Worm (Caenorhabditis elegans): ENCODE data around the gene epg-3.
A peak's percentile ranks its signal among the peaks of the same experiment; 100 is the strongest.

epg-3 gene

DNA sequence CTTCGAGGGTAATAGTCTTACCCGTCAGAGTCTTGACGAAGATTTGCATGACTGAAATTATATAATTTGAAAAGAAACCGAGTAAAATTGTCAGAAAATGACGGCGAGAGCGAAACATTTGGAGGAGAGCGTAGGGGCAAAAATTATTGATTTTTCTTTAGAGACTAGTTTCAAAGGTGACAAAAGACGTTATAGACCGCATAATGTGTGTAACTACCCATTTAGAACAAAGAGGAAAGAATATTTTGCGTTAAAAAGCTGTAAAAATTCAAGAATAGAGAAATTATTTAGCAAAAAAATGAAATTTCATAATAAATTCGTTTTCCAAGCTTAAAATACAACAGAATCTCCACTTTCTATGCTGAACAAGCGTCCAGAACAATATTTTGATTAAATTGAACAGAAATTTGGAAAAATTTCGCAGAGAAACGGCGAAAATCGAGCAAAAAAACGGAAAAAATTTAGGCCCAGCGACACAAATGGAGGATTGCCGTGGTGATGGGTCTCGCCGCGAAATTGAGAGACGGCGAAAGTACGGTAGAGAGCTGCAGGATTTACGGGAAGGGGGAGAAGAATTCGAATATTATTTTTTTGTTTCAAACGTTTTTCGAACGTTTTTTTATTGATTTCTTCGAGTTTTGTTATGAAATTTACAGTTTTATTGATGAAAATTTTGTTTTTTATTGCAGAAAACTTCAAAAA is 44.1 kb downstream of the epg-3 start, which contains the start of the genes ubq-2 and frg-1 (continued):
- TF ChIP-seq elt-2 (tag; optimal IDR thresholded peaks at IDR 0.05): peak; percentile 56
- TF ChIP-seq hmg-11 (tag; optimal IDR thresholded peaks at IDR 0.05): peak; percentile 85
- TF ChIP-seq nhr-25 (tag; optimal IDR thresholded peaks at IDR 0.05): peak; percentile 76
- TF ChIP-seq elt-3 (tag; optimal IDR thresholded peaks at IDR 0.05): no peak
- peak; percentile 62 for TF ChIP-seq tbx-2 (tag; optimal IDR thresholded peaks at IDR 0.05)
- peak; percentile 15 for TF ChIP-seq ZK546.5 (tag; optimal IDR thresholded peaks at IDR 0.05)

DNA sequence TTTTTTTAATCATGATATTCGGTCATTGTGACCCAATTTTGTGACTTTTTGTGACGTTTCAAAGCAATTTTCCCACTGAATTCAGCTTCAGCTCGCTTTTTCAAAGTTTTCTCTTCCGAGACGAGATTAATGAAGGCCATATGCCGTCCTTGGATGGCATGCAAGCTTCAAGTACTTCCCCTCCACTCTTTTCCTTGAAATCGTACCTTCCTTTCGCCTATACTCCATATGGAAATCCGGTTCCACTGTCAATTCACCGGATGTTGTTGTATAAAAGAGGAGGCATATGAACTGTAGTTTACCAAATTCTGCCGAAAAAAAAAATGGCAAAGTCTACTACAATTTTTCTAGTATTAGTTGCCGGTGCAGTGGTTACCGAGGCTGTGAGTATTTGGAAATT is 46.3 kb downstream of the epg-3 start, which contains the start of gene ZK1010.4:
Gene ZK1010.4 (plus strand): TSS at position 301 of the 400 bp plus-strand sequence.
- TF ChIP-seq nhr-76 (tag; optimal IDR thresholded peaks at IDR 0.05) (no peak), elt-3 (tag; optimal IDR thresholded peaks at IDR 0.05) (no peak), hmg-11 (tag; optimal IDR thresholded peaks at IDR 0.05) (no peak), jun-1 (tag; optimal IDR thresholded peaks at IDR 0.05) (no peak), elt-1 (tag; optimal IDR thresholded peaks at IDR 0.05) (no peak), nhr-25 (tag; optimal IDR thresholded peaks at IDR 0.05) (no peak), zag-1 (tag; optimal IDR thresholded peaks at IDR 0.05) (no peak), R02D3.7 (tag; optimal IDR thresholded peaks at IDR 0.05) (no peak), sea-2 (GFP tag; optimal IDR thresholded peaks at IDR 0.05) (no peak), ceh-28 (tag; optimal IDR thresholded peaks at IDR 0.05) (no peak), snpc-4 (tag; optimal IDR thresholded peaks at IDR 0.05) (no peak), nhr-77 (tag; optimal IDR thresholded peaks at IDR 0.05) (no peak), nhr-23 (tag; optimal IDR thresholded peaks at IDR 0.05) (no peak)

DNA sequence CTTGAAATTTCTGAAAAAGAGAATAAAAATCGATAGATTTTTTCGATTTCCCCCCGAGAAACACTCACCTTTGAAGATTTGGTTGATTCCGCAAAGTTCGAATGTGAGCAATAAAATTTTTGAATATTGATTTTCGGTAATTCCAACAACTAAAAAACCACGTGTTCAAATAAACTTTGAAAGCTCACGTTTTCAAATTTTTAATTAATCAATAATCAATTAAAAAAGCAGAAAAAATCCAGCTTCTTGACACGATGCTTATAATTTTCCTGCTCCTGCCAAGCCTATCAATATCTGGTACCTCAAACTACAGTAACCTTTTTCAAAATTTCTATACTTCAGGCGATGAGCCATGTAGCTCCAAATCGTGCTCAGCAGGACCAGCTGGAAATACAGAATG is 52.9 kb downstream of the epg-3 start, which contains the start of gene ZK1010.5:
Gene ZK1010.5 (minus strand): TSS at position 101 of the 400 bp plus-strand sequence.
- TF ChIP-seq ceh-16 (tag; optimal IDR thresholded peaks at IDR 0.05) (no peak), jun-1 (tag; optimal IDR thresholded peaks at IDR 0.05) (no peak), unc-39 (tag; optimal IDR thresholded peaks at IDR 0.05) (no peak), nhr-11 (tag; optimal IDR thresholded peaks at IDR 0.05) (no peak), lsy-12 (tag; optimal IDR thresholded peaks at IDR 0.05) (no peak), elt-3 (tag; optimal IDR thresholded peaks at IDR 0.05) (no peak), nhr-28 (tag; optimal IDR thresholded peaks at IDR 0.05) (no peak), egl-5 (tag; optimal IDR thresholded peaks at IDR 0.05) (no peak), lin-15B (tag; optimal IDR thresholded peaks at IDR 0.05) (no peak), pqm-1 (tag; optimal IDR thresholded peaks at IDR 0.05) (no peak), ama-1 (optimal IDR thresholded peaks at IDR 0.05) (no peak), elt-1 (tag; optimal IDR thresholded peaks at IDR 0.05) (no peak), egl-27 (tag; optimal IDR thresholded peaks at IDR 0.05) (no peak), nhr-67 (tag; optimal IDR thresholded peaks at IDR 0.05) (no peak), pha-4 (tag; optimal IDR thresholded peaks at IDR 0.05) (no peak)

DNA sequence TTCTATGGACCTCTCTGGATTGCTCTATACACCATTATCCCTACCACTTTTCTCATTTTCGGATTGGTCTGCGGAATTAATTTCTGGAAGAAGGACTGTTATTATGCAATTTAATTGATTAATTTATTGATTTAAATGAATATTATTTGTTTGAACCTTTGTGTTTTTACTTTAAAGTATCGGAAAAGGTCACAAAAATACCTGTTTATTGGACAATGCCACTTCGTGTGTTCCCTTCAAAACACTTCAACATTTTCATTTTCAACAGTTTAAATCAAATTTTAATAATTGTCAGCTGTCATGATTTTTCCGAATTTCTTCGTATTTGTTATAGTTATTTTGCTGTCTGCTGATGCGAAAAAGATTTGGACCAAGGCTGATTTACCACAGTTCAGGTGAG is 56.5 kb downstream of the epg-3 start, which contains the start of gene ZK1010.12:
Gene ZK1010.12 (plus strand): TSS at position 301 of the 400 bp plus-strand sequence.
- TF ChIP-seq nhr-11 (tag; optimal IDR thresholded peaks at IDR 0.05) (no peak), ztf-4 (tag; optimal IDR thresholded peaks at IDR 0.05) (no peak), tbx-2 (tag; optimal IDR thresholded peaks at IDR 0.05) (no peak), ceh-82 (tag; optimal IDR thresholded peaks at IDR 0.05) (no peak), lin-39 (tag; optimal IDR thresholded peaks at IDR 0.05) (no peak), fos-1 (tag; optimal IDR thresholded peaks at IDR 0.05) (no peak), mdl-1 (tag; optimal IDR thresholded peaks at IDR 0.05) (no peak), lin-15B (tag; optimal IDR thresholded peaks at IDR 0.05) (no peak), skn-1 (tag; optimal IDR thresholded peaks at IDR 0.05) (no peak), ama-1 (optimal IDR thresholded peaks at IDR 0.05) (no peak), fkh-2 (tag; optimal IDR thresholded peaks at IDR 0.05) (no peak), egl-5 (tag; optimal IDR thresholded peaks at IDR 0.05) (no peak)
